Fruit fly (Drosophila melanogaster): ENCODE data around the gene PolD1.
A peak's percentile ranks its signal among the peaks of the same experiment; 100 is the strongest.

PolD1 gene

dm6 chr3L:16011319-16012210, 23.9 kb upstream of the PolD1 start, which contains the start of gene mib1 (continued):
- TF ChIP-seq lmd (GFP tag; IDR thresholded peaks at IDR 0.05) (peak; percentile 39; the same call in 1 of the 2 replicates), Jarid2 (GFP tag; optimal IDR thresholded peaks at IDR 0.05) (peak; percentile 70), Nf-YB (GFP tag; optimal IDR thresholded peaks at IDR 0.05) (peak; percentile 19), CG9932 (GFP tag; IDR thresholded peaks at IDR 0.05) (peak; percentile 51; the same call in 1 of the 2 replicates), Myb (GFP tag; optimal IDR thresholded peaks at IDR 0.05) (peak; percentile 91), CG15601 (tag; optimal IDR thresholded peaks at IDR 0.05) (peak; percentile 66), CG7839 (tag; optimal IDR thresholded peaks at IDR 0.05) (no peak), MTF-1 (GFP tag; optimal IDR thresholded peaks at IDR 0.05; ENCODE audit: borderline replicate concordance) (no peak), cas (GFP tag; IDR thresholded peaks at IDR 0.05) (no peak), Kr (GFP tag; optimal IDR thresholded peaks at IDR 0.05) (peak; percentile 18), otp (GFP tag; IDR thresholded peaks at IDR 0.05) (no peak), sob (GFP tag; IDR thresholded peaks at IDR 0.05) (peak; percentile 65; the same call in 1 of the 2 replicates), Hr51 (GFP tag; optimal IDR thresholded peaks at IDR 0.05) (peak in 1 of 2 experiments; percentile 5), CG4617 (GFP tag; optimal IDR thresholded peaks at IDR 0.05; ENCODE audit: borderline replicate concordance) (peak; percentile 75), Sry-δ (GFP tag; optimal IDR thresholded peaks at IDR 0.05) (peak; percentile 79), eve (GFP tag; optimal IDR thresholded peaks at IDR 0.05) (no peak), sr (GFP tag; IDR thresholded peaks at IDR 0.05) (peak; percentile 62; the same call in 1 of the 3 replicates), Gug (GFP tag; IDR thresholded peaks at IDR 0.05) (peak; percentile 35; the same call in 2 of the 4 replicates), CG13624 (GFP tag; optimal IDR thresholded peaks at IDR 0.05) (peak; percentile 50), CG1233 (GFP tag; optimal IDR thresholded peaks at IDR 0.05) (no peak), Rx (GFP tag; IDR thresholded peaks at IDR 0.05) (no peak), wor (GFP tag; IDR thresholded peaks at IDR 0.05) (no peak), Nf-YC (tag; optimal IDR thresholded peaks at IDR 0.05) (peak; percentile 53), CG30020 (tag; optimal IDR thresholded peaks at IDR 0.05) (peak; percentile 38), CG16779 (GFP tag; IDR thresholded peaks at IDR 0.05) (no peak), trem (tag; optimal IDR thresholded peaks at IDR 0.05) (peak; percentile 89), CG11695 (GFP tag; IDR thresholded peaks at IDR 0.05) (no peak; the same call in 2 of the 3 replicates), Dp (GFP tag; optimal IDR thresholded peaks at IDR 0.05) (peak; percentile 50), CG12299 (tag; optimal IDR thresholded peaks at IDR 0.05) (peak; percentile 47), Fer3 (tag; optimal IDR thresholded peaks at IDR 0.05) (no peak), chn (GFP tag; optimal IDR thresholded peaks at IDR 0.05) (peak; percentile 30), CG11696 (GFP tag; IDR thresholded peaks at IDR 0.05) (no peak), CG10654 (GFP tag; optimal IDR thresholded peaks at IDR 0.05) (no peak), CG7745 (tag; optimal IDR thresholded peaks at IDR 0.05) (no peak), CG1602 (GFP tag; optimal IDR thresholded peaks at IDR 0.05) (no peak), CG12219 (GFP tag; optimal IDR thresholded peaks at IDR 0.05) (no peak), dm (GFP tag; optimal IDR thresholded peaks at IDR 0.05) (peak; percentile 59), CG6683 (GFP tag; optimal IDR thresholded peaks at IDR 0.05) (no peak), Ets65A (GFP tag) (peak; percentile 76), CG33557 (GFP tag; optimal IDR thresholded peaks at IDR 0.05) (peak; percentile 12), abd-A (tag; optimal IDR thresholded peaks at IDR 0.05) (peak; percentile 80), CG3995 (GFP tag; optimal IDR thresholded peaks at IDR 0.05) (peak; percentile 53), Ptx1 (GFP tag; IDR thresholded peaks at IDR 0.05) (peak; percentile 26; the same call in 1 of the 2 replicates), pros (GFP tag; optimal IDR thresholded peaks at IDR 0.05) (peak; percentile 46), Dref (GFP tag; IDR thresholded peaks at IDR 0.05) (peak; percentile 54), CG32767 (GFP tag; IDR thresholded peaks at IDR 0.05) (0 out of 2 replicates have a peak, but pooled peaks have one; percentile 20), Ets97D (GFP tag; optimal IDR thresholded peaks at IDR 0.05) (peak; percentile 88), gro (GFP tag; optimal IDR thresholded peaks at IDR 0.05) (peak; percentile 61), fd3F (GFP tag; optimal IDR thresholded peaks at IDR 0.05) (no peak)
